Fruit fly (Drosophila melanogaster) whole organism, prepupa: ENCODE results near the gene Evi5.

Experiments
- Blimp-1 ChIP-seq: fragments of 200-800 bp; sonication (Bioruptor generic); optimal IDR thresholded peaks from 3 replicates; lab custom pipeline; 2017; ENCODE audit warnings: missing biosample characterization, missing genetic modification characterization, mild to moderate bottlenecking, moderate library complexity, missing genetic modification reagents
- CG10631 ChIP-seq: fragments of 200-800 bp; sonication (Bioruptor generic); optimal IDR thresholded peaks from 2 replicates; lab custom pipeline; 2016; ENCODE audit warnings: missing biosample characterization, missing genetic modification characterization
- CG10669 ChIP-seq: fragments of 200-800 bp; sonication (Bioruptor generic); optimal IDR thresholded peaks from 3 replicates; lab custom pipeline; 2018; ENCODE audit warnings: missing biosample characterization, mild to moderate bottlenecking, missing genetic modification characterization, moderate library complexity
- CG11762 ChIP-seq: fragments of 200-800 bp; sonication (Bioruptor generic); optimal IDR thresholded peaks from 3 replicates; lab custom pipeline; 2016; ENCODE audit warnings: missing biosample characterization, missing genetic modification characterization; ENCODE audit not compliant: insufficient read depth
- CG11902 ChIP-seq: fragments of 200-800 bp; sonication (Bioruptor generic); optimal IDR thresholded peaks from 3 replicates; lab custom pipeline; 2016; ENCODE audit warnings: missing biosample characterization, missing genetic modification characterization
- CG1621 ChIP-seq: fragments of 200-800 bp; sonication (Bioruptor generic); optimal IDR thresholded peaks from 3 replicates; lab custom pipeline; 2018; ENCODE audit warnings: missing biosample characterization, mild to moderate bottlenecking, missing genetic modification characterization
- CG3032 ChIP-seq: fragments of 200-800 bp; optimal IDR thresholded peaks from 2 replicates; lab custom pipeline; 2019; ENCODE audit warnings: missing biosample characterization, mild to moderate bottlenecking, missing genetic modification characterization, moderate library complexity
- CG32006 ChIP-seq: fragments of 200-800 bp; sonication (Bioruptor generic); optimal IDR thresholded peaks from 3 replicates; lab custom pipeline; 2017; ENCODE audit warnings: missing biosample characterization, mild to moderate bottlenecking, missing genetic modification characterization
- CG3919 ChIP-seq: fragments of 200-800 bp; sonication (Bioruptor generic); optimal IDR thresholded peaks from 3 replicates; lab custom pipeline; 2016; ENCODE audit warnings: missing biosample characterization, missing genetic modification characterization
- CG4318 ChIP-seq: fragments of 200-800 bp; sonication (Bioruptor generic); optimal IDR thresholded peaks from 3 replicates; lab custom pipeline; 2017; ENCODE audit warnings: missing biosample characterization, mild to moderate bottlenecking, missing genetic modification characterization
- CG6163 ChIP-seq: fragments of 200-800 bp; sonication (Bioruptor generic); IDR thresholded peaks from 3 replicates; pipeline ENCODE4 v1.3.6; 2022; ENCODE audit warnings: missing biosample characterization, missing genetic modification characterization
- CG6276 ChIP-seq: fragments of 200-800 bp; sonication (Bioruptor generic); optimal IDR thresholded peaks from 2 replicates; lab custom pipeline; 2017; ENCODE audit warnings: missing biosample characterization, mild to moderate bottlenecking, missing genetic modification characterization
- CG6792 ChIP-seq: fragments of 200-800 bp; sonication (Bioruptor generic); optimal IDR thresholded peaks from 3 replicates; lab custom pipeline; 2016; ENCODE audit warnings: missing biosample characterization, missing genetic modification characterization
- CG6808 ChIP-seq: fragments of 200-800 bp; sonication (Bioruptor generic); optimal IDR thresholded peaks from 3 replicates; lab custom pipeline; 2017; ENCODE audit warnings: missing biosample characterization, missing genetic modification characterization, mild to moderate bottlenecking, moderate library complexity, missing genetic modification reagents
- CG6854 ChIP-seq: fragments of 200-800 bp; sonication (Bioruptor generic); optimal IDR thresholded peaks from 2 replicates; lab custom pipeline; 2017; ENCODE audit warnings: missing biosample characterization, mild to moderate bottlenecking, missing genetic modification characterization
- CG7368 ChIP-seq: fragments of 200-800 bp; sonication (Bioruptor generic); optimal IDR thresholded peaks from 3 replicates; lab custom pipeline; 2016; ENCODE audit warnings: missing biosample characterization, missing genetic modification characterization
- CG8119 ChIP-seq: fragments of 200-800 bp; sonication (Bioruptor generic); IDR thresholded peaks from 3 replicates; pipeline ENCODE4 v1.3.6; 2022; ENCODE audit warnings: missing biosample characterization, missing genetic modification characterization
- CG8319 ChIP-seq: fragments of 200-800 bp; sonication (Bioruptor generic); optimal IDR thresholded peaks from 3 replicates; lab custom pipeline; 2016; ENCODE audit warnings: missing biosample characterization, missing genetic modification characterization
- CG8632 ChIP-seq: fragments of 200-800 bp; sonication (Bioruptor generic); optimal IDR thresholded peaks from 3 replicates; lab custom pipeline; 2016; ENCODE audit warnings: missing biosample characterization, missing genetic modification characterization
- CG9139 ChIP-seq: fragments of 200-800 bp; sonication (Bioruptor generic); optimal IDR thresholded peaks from 3 replicates; lab custom pipeline; 2017; ENCODE audit warnings: missing biosample characterization, mild to moderate bottlenecking, missing genetic modification characterization
- Eip75B ChIP-seq: fragments of 200-800 bp; sonication (Bioruptor generic); optimal IDR thresholded peaks from 3 replicates; lab custom pipeline; 2016; ENCODE audit warnings: missing biosample characterization, missing genetic modification characterization
- Eip78C ChIP-seq: fragments of 200-800 bp; sonication (Bioruptor generic); peaks from one replicate; lab custom pipeline; 2016; ENCODE audit warnings: missing biosample characterization, missing genetic modification characterization
- Eip93F ChIP-seq: fragments of 200-800 bp; sonication (Bioruptor generic); optimal IDR thresholded peaks from 2 replicates; lab custom pipeline; 2016; ENCODE audit warnings: missing biosample characterization, mild to moderate bottlenecking, missing genetic modification characterization
- Ets21C ChIP-seq: fragments of 200-800 bp; sonication (Bioruptor generic); optimal IDR thresholded peaks from 3 replicates; lab custom pipeline; 2016; ENCODE audit warnings: missing biosample characterization, missing genetic modification characterization
- Ets96B ChIP-seq: fragments of 200-800 bp; optimal IDR thresholded peaks from 2 replicates; lab custom pipeline; 2019; ENCODE audit warnings: missing biosample characterization, mild to moderate bottlenecking, missing genetic modification characterization, moderate library complexity
- Hr38 ChIP-seq: sonication (Bioruptor generic); optimal IDR thresholded peaks from 2 replicates; lab custom pipeline; 2016; ENCODE audit warnings: missing biosample characterization, missing genetic modification characterization
- Hr39 ChIP-seq: fragments of 200-800 bp; sonication (Bioruptor generic); optimal IDR thresholded peaks from 2 replicates; lab custom pipeline; 2016; ENCODE audit warnings: missing biosample characterization, missing genetic modification characterization
- Hr4 ChIP-seq: fragments of 200-800 bp; sonication (Bioruptor generic); optimal IDR thresholded peaks from 3 replicates; lab custom pipeline; 2016; ENCODE audit warnings: missing biosample characterization, missing genetic modification characterization
- Met ChIP-seq: fragments of 200-800 bp; sonication (Bioruptor generic); optimal IDR thresholded peaks from 3 replicates; lab custom pipeline; 2016; ENCODE audit warnings: missing biosample characterization, missing genetic modification characterization
- OdsH ChIP-seq: fragments of 200-800 bp; sonication (Bioruptor generic); optimal IDR thresholded peaks from 3 replicates; lab custom pipeline; 2016; ENCODE audit warnings: missing biosample characterization, missing genetic modification characterization
- Smox ChIP-seq: fragments of 200-800 bp; sonication (Bioruptor generic); optimal IDR thresholded peaks from 3 replicates; lab custom pipeline; 2016; ENCODE audit warnings: missing biosample characterization, missing genetic modification characterization
- Sox102F ChIP-seq: fragments of 200-800 bp; sonication (Bioruptor generic); optimal IDR thresholded peaks from 2 replicates; lab custom pipeline; 2016; ENCODE audit warnings: missing biosample characterization, mild to moderate bottlenecking, missing genetic modification characterization
- Sox14 ChIP-seq: fragments of 200-800 bp; sonication (Bioruptor generic); optimal IDR thresholded peaks from 3 replicates; lab custom pipeline; 2016; ENCODE audit warnings: missing biosample characterization, missing genetic modification characterization
- Sox15 ChIP-seq: fragments of 200-800 bp; sonication (Bioruptor generic); optimal IDR thresholded peaks from 3 replicates; lab custom pipeline; 2016; ENCODE audit warnings: missing biosample characterization, missing genetic modification characterization
- achi ChIP-seq: fragments of 200-800 bp; sonication (Bioruptor generic); optimal IDR thresholded peaks from 3 replicates; lab custom pipeline; 2016; ENCODE audit warnings: missing biosample characterization, missing genetic modification characterization
- acj6 ChIP-seq: fragments of 200-800 bp; sonication (Bioruptor generic); optimal IDR thresholded peaks from 3 replicates; lab custom pipeline; 2016; ENCODE audit warnings: missing biosample characterization, missing genetic modification characterization
- cyc ChIP-seq: fragments of 200-800 bp; sonication (Bioruptor generic); optimal IDR thresholded peaks from 3 replicates; lab custom pipeline; 2016; ENCODE audit warnings: missing biosample characterization, missing genetic modification characterization
- dac ChIP-seq: fragments of 200-800 bp; sonication (Bioruptor generic); optimal IDR thresholded peaks from 2 replicates; lab custom pipeline; 2017; ENCODE audit warnings: missing biosample characterization, mild to moderate bottlenecking, missing genetic modification characterization
- dsx ChIP-seq: fragments of 200-800 bp; optimal IDR thresholded peaks from 3 replicates; lab custom pipeline; 2019; ENCODE audit warnings: missing biosample characterization, mild to moderate bottlenecking, missing genetic modification characterization, moderate library complexity; ENCODE audit not compliant: poor library complexity, severe bottlenecking
- eg ChIP-seq: fragments of 200-800 bp; sonication (Bioruptor generic); IDR thresholded peaks from 3 replicates; pipeline ENCODE4 v1.3.6; 2022; ENCODE audit warnings: missing biosample characterization, missing genetic modification characterization
- fd59A ChIP-seq: fragments of 200-800 bp; sonication (Bioruptor generic); optimal IDR thresholded peaks from 2 replicates; lab custom pipeline; 2017; ENCODE audit warnings: missing biosample characterization, mild to moderate bottlenecking, missing genetic modification characterization, missing genetic modification reagents
- fd85E ChIP-seq: fragments of 200-800 bp; sonication (Bioruptor generic); optimal IDR thresholded peaks from 3 replicates; lab custom pipeline; 2016; ENCODE audit warnings: missing biosample characterization, missing genetic modification characterization
- lz ChIP-seq: fragments of 200-800 bp; sonication (Bioruptor generic); optimal IDR thresholded peaks from 3 replicates; lab custom pipeline; 2016; ENCODE audit warnings: missing biosample characterization, missing genetic modification characterization
- pdm3 ChIP-seq: fragments of 200-800 bp; sonication (Bioruptor generic); optimal IDR thresholded peaks from 3 replicates; lab custom pipeline; 2016; ENCODE audit warnings: missing biosample characterization, missing genetic modification characterization
- salr ChIP-seq, 2 experiments: fragments of 200-800 bp; sonication (Bioruptor generic); optimal IDR thresholded peaks; 3 replicates each; lab custom pipeline; 2016 to 2018; ENCODE audit warnings: missing biosample characterization in 2 of 2, missing genetic modification characterization in 2 of 2, mild to moderate bottlenecking in 1 of 2
- spab ChIP-seq: fragments of 200-800 bp; sonication (Bioruptor generic); optimal IDR thresholded peaks from 2 replicates; lab custom pipeline; 2017; ENCODE audit warnings: missing biosample characterization, mild to moderate bottlenecking, missing genetic modification characterization, missing genetic modification reagents
- ss ChIP-seq, 2 experiments: fragments of 200-800 bp; sonication (Bioruptor generic); optimal IDR thresholded peaks; 2 replicates in 1 of 2; 3 replicates in 1 of 2; lab custom pipeline; 2017 to 2018; ENCODE audit warnings: mild to moderate bottlenecking in 2 of 2, missing biosample characterization in 2 of 2, missing genetic modification characterization in 2 of 2, moderate library complexity in 1 of 2
- svp ChIP-seq: fragments of 200-800 bp; sonication (Bioruptor generic); peaks from one replicate; lab custom pipeline; 2016; ENCODE audit warnings: missing biosample characterization, missing genetic modification characterization

The Evi5 gene

DNA sequence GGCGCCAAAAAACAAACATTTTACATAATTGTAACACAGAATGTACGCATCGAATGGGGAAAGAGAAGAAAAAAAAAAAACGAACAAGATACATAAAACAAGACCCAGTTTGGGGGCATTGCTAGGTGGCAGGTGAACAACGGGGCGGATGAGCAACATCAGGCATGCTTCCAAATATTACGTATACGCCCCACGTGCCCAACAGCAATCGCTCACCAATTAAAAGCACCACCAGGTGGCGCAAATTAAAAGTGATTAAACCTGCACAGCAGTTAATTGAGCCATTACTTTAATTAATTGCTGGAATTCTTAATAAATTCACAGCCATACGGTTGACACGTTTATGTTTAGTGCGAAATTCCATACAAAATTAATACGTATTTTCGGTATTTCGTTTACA lies 68.7 kb downstream of the Evi5 start:
- TF ChIP-seq dac, result no peak
- no peak for TF ChIP-seq cyc (GFP tag; lab: Kevin White, UChicago)
- TF ChIP-seq CG6854 (GFP tag; lab: Kevin White, UChicago), result no peak
- no peak for TF ChIP-seq CG1621 (tag; lab: Kevin White, UChicago)
- TF ChIP-seq CG4318 (GFP tag; lab: Kevin White, UChicago), result no peak
- TF ChIP-seq OdsH, result no peak
- no peak for TF ChIP-seq Met (GFP tag; lab: Kevin White, UChicago)
- no peak for TF ChIP-seq Sox102F
- no peak for TF ChIP-seq ss (GFP tag; optimal IDR thresholded peaks at IDR 0.05; lab: Kevin White, UChicago)
- no peak for TF ChIP-seq acj6 (GFP tag; lab: Kevin White, UChicago)

DNA sequence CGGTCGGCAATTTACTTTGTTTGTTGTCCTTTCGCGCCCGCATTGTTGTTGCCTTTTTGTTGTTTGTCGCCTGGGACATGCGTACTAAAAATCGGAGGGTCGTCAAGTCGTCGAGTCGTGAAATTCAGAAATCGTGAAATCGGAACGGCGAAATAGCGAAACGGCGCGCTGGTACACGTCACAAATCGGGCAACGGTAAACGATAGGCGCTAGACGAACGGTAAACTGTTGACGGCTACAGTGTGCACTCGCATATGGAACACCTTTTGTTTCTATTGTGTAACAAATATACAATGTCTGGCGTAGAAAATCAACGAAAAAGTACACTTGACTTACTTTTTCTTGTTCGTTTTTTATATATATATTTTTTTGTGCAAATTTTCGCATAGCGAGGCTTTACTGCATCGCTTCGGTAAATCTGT lies 70.2 kb downstream of the Evi5 start:
- no peak for TF ChIP-seq Blimp-1 (GFP tag; lab: Kevin White, UChicago)
- TF ChIP-seq CG1621 (tag; lab: Kevin White, UChicago), result no peak
- TF ChIP-seq CG7368 (GFP tag; lab: Kevin White, UChicago), result no peak
- peak; percentile 36; the same call in 2 of the 3 replicates for TF ChIP-seq CG8119 (GFP tag; lab: Robert Waterston, UW)
- peak; percentile 32 for TF ChIP-seq Met (GFP tag; lab: Kevin White, UChicago)
- TF ChIP-seq CG6854 (GFP tag; lab: Kevin White, UChicago), result no peak
- TF ChIP-seq pdm3 (GFP tag; lab: Kevin White, UChicago), result peak; percentile 38
- peak; percentile 85 for TF ChIP-seq Eip78C (GFP tag; lab: Kevin White, UChicago)
- peak; percentile 42 for TF ChIP-seq Hr4 (GFP tag; lab: Kevin White, UChicago)
- TF ChIP-seq CG8632 (GFP tag; lab: Kevin White, UChicago), result no peak
- TF ChIP-seq CG32006 (GFP tag; lab: Kevin White, UChicago), result peak; percentile 37
- TF ChIP-seq CG10631 (GFP tag; lab: Kevin White, UChicago), result peak; percentile 28
- TF ChIP-seq CG3032, result peak; percentile 39
- TF ChIP-seq CG6792 (GFP tag; lab: Kevin White, UChicago), result peak; percentile 20
- no peak for TF ChIP-seq CG9139
- TF ChIP-seq acj6 (GFP tag; lab: Kevin White, UChicago), result peak; percentile 40
- TF ChIP-seq cyc (GFP tag; lab: Kevin White, UChicago), result peak; percentile 20
- peak; percentile 8 for TF ChIP-seq CG11902 (GFP tag; lab: Kevin White, UChicago)
- TF ChIP-seq CG4318 (GFP tag; lab: Kevin White, UChicago), result peak; percentile 33
- no peak for TF ChIP-seq fd85E (GFP tag; lab: Kevin White, UChicago)
- no peak for TF ChIP-seq salr (GFP tag; optimal IDR thresholded peaks at IDR 0.05; lab: Kevin White, UChicago)
- TF ChIP-seq CG6163 (GFP tag; lab: Robert Waterston, UW), result peak; percentile 68
- no peak for TF ChIP-seq CG8319
- TF ChIP-seq Eip93F, result no peak
- peak; percentile 18 for TF ChIP-seq Ets96B (tag; lab: Kevin White, UChicago)
- TF ChIP-seq OdsH, result peak; percentile 60
- TF ChIP-seq CG6276 (GFP tag; lab: Kevin White, UChicago), result no peak
- TF ChIP-seq achi, result peak; percentile 24
- TF ChIP-seq CG10669, result peak; percentile 44
- TF ChIP-seq eg, result peak; percentile 63; the same call in 2 of the 3 replicates
- TF ChIP-seq Sox15 (GFP tag; lab: Kevin White, UChicago), result peak; percentile 7
- TF ChIP-seq lz (GFP tag; lab: Kevin White, UChicago), result peak; percentile 17
- TF ChIP-seq Eip75B (GFP tag; lab: Kevin White, UChicago), result peak; percentile 50
- TF ChIP-seq Sox14 (GFP tag; lab: Kevin White, UChicago), result peak; percentile 6
- TF ChIP-seq svp, result peak; percentile 36
- TF ChIP-seq fd59A, result peak; percentile 13
- peak; percentile 18 for TF ChIP-seq spab (GFP tag; lab: Kevin White, UChicago)
- no peak for TF ChIP-seq Ets21C
- peak; percentile 18 for TF ChIP-seq dsx (GFP tag; lab: Kevin White, UChicago)
- peak; percentile 27 for TF ChIP-seq Sox102F
- TF ChIP-seq CG11762, result no peak
- peak; percentile 3 for TF ChIP-seq dac
- TF ChIP-seq Hr38 (GFP tag; lab: Kevin White, UChicago), result no peak
- TF ChIP-seq CG6808, result peak; percentile 9
- TF ChIP-seq CG3919 (GFP tag; lab: Kevin White, UChicago), result peak; percentile 29
- peak; percentile 22 for TF ChIP-seq Smox
- peak; percentile 19 for TF ChIP-seq Hr39 (GFP tag; lab: Kevin White, UChicago)
